Worm (Caenorhabditis elegans): ENCODE data around the gene F11A5.13.

DNA sequence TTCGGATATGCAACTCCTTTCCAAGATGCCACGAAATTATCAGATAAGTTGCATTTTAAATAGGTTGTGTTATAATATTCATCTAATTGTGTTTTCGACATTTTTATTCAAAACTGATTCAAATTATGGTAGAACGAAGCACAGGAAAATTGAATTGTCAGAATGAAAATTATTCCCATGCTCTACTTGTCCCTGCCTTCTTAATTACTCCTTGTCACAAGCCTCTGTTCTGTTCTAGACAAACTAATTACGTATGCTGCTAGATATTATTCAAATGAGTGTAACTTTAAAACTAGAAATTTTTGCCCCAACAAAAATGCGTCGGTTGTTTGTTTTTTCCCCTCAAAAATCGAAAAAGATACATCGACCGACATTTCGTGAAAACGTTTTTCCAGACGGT lies 17.6 kb upstream of the F11A5.13 start, which contains the start of gene srh-104:
- TF ChIP-seq nhr-25 (tag; optimal IDR thresholded peaks at IDR 0.05) (no peak), R02D3.7 (tag; optimal IDR thresholded peaks at IDR 0.05) (no peak), fkh-10 (GFP tag; optimal IDR thresholded peaks at IDR 0.05) (no peak)

Measured in whole organism, L3 larva.